Fruit fly (Drosophila melanogaster) whole organism, embryonic: ENCODE data around the gene CG13067.

Experiments used
- Adf1 ChIP-seq: fragments of 200-800 bp; sonication (Bioruptor generic); IDR thresholded peaks from 2 replicates; pipeline ENCODE4 v1.3.6; 2022; ENCODE audit warnings: missing biosample characterization, missing genetic modification characterization
- Atf6 ChIP-seq: fragments of 200-800 bp; sonication (Bioruptor generic); IDR thresholded peaks from 2 replicates; pipeline ENCODE4 v1.3.6; 2022; ENCODE audit warnings: missing biosample characterization, missing genetic modification characterization
- CG10274 ChIP-seq: fragments of 200-800 bp; sonication (Bioruptor generic); optimal IDR thresholded peaks from 3 replicates; lab custom pipeline; 2017; ENCODE audit warnings: missing biosample characterization, mild to moderate bottlenecking, missing genetic modification characterization
- CG10979 ChIP-seq: fragments of 200-800 bp; sonication (Bioruptor generic); optimal IDR thresholded peaks from 2 replicates; lab custom pipeline; 2018; ENCODE audit warnings: missing biosample characterization, mild to moderate bottlenecking, missing genetic modification characterization, moderate library complexity
- CG12744 ChIP-seq: fragments of 200-800 bp; sonication (Bioruptor generic); optimal IDR thresholded peaks from 2 replicates; lab custom pipeline; 2016; ENCODE audit warnings: missing biosample characterization, missing genetic modification characterization
- CG12769 ChIP-seq: fragments of 200-800 bp; sonication (Bioruptor generic); optimal IDR thresholded peaks from 2 replicates; lab custom pipeline; 2019; ENCODE audit warnings: missing biosample characterization, mild to moderate bottlenecking, missing genetic modification characterization, moderate library complexity
- CG15073 ChIP-seq: fragments of 200-800 bp; sonication (Bioruptor generic); optimal IDR thresholded peaks from 2 replicates; lab custom pipeline; 2016; ENCODE audit warnings: missing biosample characterization, missing genetic modification characterization
- CG1647 ChIP-seq: fragments of 200-800 bp; sonication (Bioruptor generic); optimal IDR thresholded peaks from 3 replicates; lab custom pipeline; 2016; ENCODE audit warnings: missing biosample characterization, missing genetic modification characterization
- CG17359 ChIP-seq: fragments of 200-800 bp; sonication (Bioruptor generic); optimal IDR thresholded peaks from 3 replicates; lab custom pipeline; 2018; ENCODE audit warnings: missing biosample characterization, mild to moderate bottlenecking, missing genetic modification characterization, moderate library complexity
- CG17361 ChIP-seq: fragments of 200-800 bp; sonication (Bioruptor generic); IDR thresholded peaks from 3 replicates; pipeline ENCODE4 v1.3.6; 2022; ENCODE audit warnings: missing biosample characterization, missing genetic modification characterization
- CG18262 ChIP-seq: fragments of 200-800 bp; optimal IDR thresholded peaks from 3 replicates; lab custom pipeline; 2019; ENCODE audit warnings: missing biosample characterization, mild to moderate bottlenecking, missing genetic modification characterization, moderate library complexity
- CG18599 ChIP-seq: fragments of 200-800 bp; sonication (Bioruptor generic); optimal IDR thresholded peaks from 3 replicates; lab custom pipeline; 2017; ENCODE audit warnings: missing biosample characterization, missing genetic modification characterization, mild to moderate bottlenecking, moderate library complexity, missing genetic modification reagents
- CG18619 ChIP-seq: fragments of 200-800 bp; sonication (Bioruptor generic); optimal IDR thresholded peaks from 3 replicates; lab custom pipeline; 2017; ENCODE audit warnings: missing biosample characterization, mild to moderate bottlenecking, missing genetic modification characterization
- CG2875 ChIP-seq: fragments of 200-800 bp; sonication (Bioruptor generic); optimal IDR thresholded peaks from 2 replicates; lab custom pipeline; 2017; ENCODE audit warnings: missing biosample characterization, mild to moderate bottlenecking, missing genetic modification characterization, missing genetic modification reagents
- CG32767 ChIP-seq: fragments of 200-800 bp; sonication (Bioruptor generic); IDR thresholded peaks from 2 replicates; pipeline ENCODE4 v1.3.6; 2022; ENCODE audit warnings: missing biosample characterization, missing genetic modification characterization
- CG3847 ChIP-seq: fragments of 200-800 bp; sonication (Bioruptor generic); IDR thresholded peaks from 2 replicates; pipeline ENCODE4 v1.3.6; 2022; ENCODE audit warnings: missing biosample characterization, missing genetic modification characterization
- CG4617 ChIP-seq: fragments of 200-800 bp; sonication (Bioruptor generic); optimal IDR thresholded peaks from 3 replicates; lab custom pipeline; 2016; ENCODE audit warnings: missing biosample characterization, missing genetic modification characterization, borderline replicate concordance
- CG5245 ChIP-seq: fragments of 200-800 bp; sonication (Bioruptor generic); optimal IDR thresholded peaks from 3 replicates; lab custom pipeline; 2016; ENCODE audit warnings: missing biosample characterization, missing genetic modification characterization
- CG7372 ChIP-seq: fragments of 200-800 bp; sonication (Bioruptor generic); IDR thresholded peaks from 2 replicates; pipeline ENCODE4 v1.3.6; 2022; ENCODE audit warnings: missing biosample characterization, missing genetic modification characterization
- CG7839 ChIP-seq: fragments of 200-800 bp; sonication (Bioruptor generic); optimal IDR thresholded peaks from 3 replicates; lab custom pipeline; 2018; ENCODE audit warnings: missing biosample characterization, mild to moderate bottlenecking, missing genetic modification characterization, moderate library complexity
- CG7928 ChIP-seq: fragments of 200-800 bp; sonication (Bioruptor generic); optimal IDR thresholded peaks from 2 replicates; lab custom pipeline; 2017; ENCODE audit warnings: missing biosample characterization, mild to moderate bottlenecking, missing genetic modification characterization
- Doc3 ChIP-seq: fragments of 200-800 bp; sonication (Bioruptor generic); IDR thresholded peaks from 3 replicates; pipeline ENCODE4 v1.3.6; 2022; ENCODE audit warnings: missing biosample characterization, missing genetic modification characterization; ENCODE audit not compliant: partially characterized antibody
- ERR ChIP-seq: fragments of 200-800 bp; sonication (Bioruptor generic); optimal IDR thresholded peaks from 2 replicates; lab custom pipeline; 2016; ENCODE audit warnings: missing biosample characterization, missing genetic modification characterization
- Eip74EF ChIP-seq, 2 experiments: fragments of 200-800 bp in 1 of 2; fragments of >200 bp in 1 of 2; sonication (Bioruptor generic) in 1 of 2; optimal IDR thresholded peaks; 2 replicates each; lab custom pipeline; 2017 to 2019; ENCODE audit warnings: missing biosample characterization in 2 of 2, missing genetic modification characterization in 2 of 2, mild to moderate bottlenecking in 1 of 2, moderate library complexity in 1 of 2
- Ets65A ChIP-seq: fragments of 200-800 bp; sonication (Bioruptor generic); peaks from one replicate; lab custom pipeline; 2016; ENCODE audit warnings: missing biosample characterization, missing genetic modification characterization
- Fer1 ChIP-seq: fragments of 200-800 bp; sonication (Bioruptor generic); optimal IDR thresholded peaks from 2 replicates; lab custom pipeline; 2017; ENCODE audit warnings: missing biosample characterization, mild to moderate bottlenecking, missing genetic modification characterization
- Gug ChIP-seq: fragments of 200-800 bp; sonication (Bioruptor generic); IDR thresholded peaks from 4 replicates; pipeline ENCODE4 v1.3.6; 2022; ENCODE audit warnings: missing biosample characterization, missing genetic modification characterization
- H15 ChIP-seq: fragments of 200-800 bp; sonication (Bioruptor generic); IDR thresholded peaks from 3 replicates; pipeline ENCODE4 v1.3.6; 2022; ENCODE audit warnings: missing biosample characterization, missing genetic modification characterization
- H2.0 ChIP-seq: fragments of 200-800 bp; sonication (Bioruptor generic); IDR thresholded peaks from 2 replicates; pipeline ENCODE4 v1.3.6; 2022; ENCODE audit warnings: missing biosample characterization, missing genetic modification characterization
- HmgZ ChIP-seq: fragments of 200-800 bp; sonication (Bioruptor generic); optimal IDR thresholded peaks from 2 replicates; lab custom pipeline; 2018; ENCODE audit warnings: missing biosample characterization, mild to moderate bottlenecking, missing genetic modification characterization
- Jarid2 ChIP-seq: fragments of 200-800 bp; sonication (Bioruptor generic); optimal IDR thresholded peaks from 3 replicates; lab custom pipeline; 2017; ENCODE audit warnings: mild to moderate bottlenecking, missing biosample characterization, missing genetic modification reagents, missing genetic modification characterization
- MESR4 ChIP-seq: fragments of 200-800 bp; sonication (Bioruptor generic); optimal IDR thresholded peaks from 2 replicates; lab custom pipeline; 2018; ENCODE audit warnings: missing biosample characterization, mild to moderate bottlenecking, missing genetic modification characterization, moderate library complexity
- NFAT ChIP-seq: fragments of 200-800 bp; sonication (Bioruptor generic); IDR thresholded peaks from 2 replicates; pipeline ENCODE4 v1.3.6; 2022; ENCODE audit warnings: missing biosample characterization, missing genetic modification characterization
- Neu2 ChIP-seq: fragments of 200-800 bp; sonication (Bioruptor generic); optimal IDR thresholded peaks from 3 replicates; lab custom pipeline; 2016; ENCODE audit warnings: missing biosample characterization, missing genetic modification characterization, borderline replicate concordance
- Oaz ChIP-seq: fragments of 200-800 bp; sonication (Bioruptor generic); IDR thresholded peaks from 2 replicates; pipeline ENCODE4 v1.3.6; 2022; ENCODE audit warnings: missing biosample characterization, missing genetic modification characterization
- bcd ChIP-seq: fragments of 200-800 bp; sonication (Bioruptor generic); optimal IDR thresholded peaks from 2 replicates; lab custom pipeline; 2017; ENCODE audit warnings: missing biosample characterization, mild to moderate bottlenecking, missing genetic modification characterization
- bigmax ChIP-seq: fragments of 200-800 bp; sonication (Bioruptor generic); optimal IDR thresholded peaks from 2 replicates; lab custom pipeline; 2018; ENCODE audit warnings: missing biosample characterization, mild to moderate bottlenecking, missing genetic modification characterization
- br ChIP-seq: fragments of >200 bp; optimal IDR thresholded peaks from 2 replicates; lab custom pipeline; 2017
- cad ChIP-seq: fragments of >200 bp; optimal IDR thresholded peaks from 2 replicates; lab custom pipeline; 2017; ENCODE audit warnings: missing biosample characterization, missing genetic modification characterization
- cas ChIP-seq: fragments of 200-800 bp; sonication (Bioruptor generic); IDR thresholded peaks from 2 replicates; pipeline ENCODE4 v1.3.6; 2022; ENCODE audit warnings: missing biosample characterization, missing genetic modification characterization
- caup ChIP-seq: fragments of 200-800 bp; sonication (Bioruptor generic); optimal IDR thresholded peaks from 3 replicates; lab custom pipeline; 2017; ENCODE audit warnings: missing biosample characterization, mild to moderate bottlenecking, missing genetic modification characterization, moderate library complexity; ENCODE audit not compliant: severe bottlenecking
- ci ChIP-seq: fragments of 200-800 bp; sonication (Bioruptor generic); IDR thresholded peaks from 3 replicates; pipeline ENCODE4 v1.3.6; 2022; ENCODE audit warnings: missing biosample characterization, missing genetic modification characterization
- ewg ChIP-seq: fragments of 200-800 bp; sonication (Bioruptor generic); optimal IDR thresholded peaks from 3 replicates; lab custom pipeline; 2017; ENCODE audit warnings: mild to moderate bottlenecking, missing biosample characterization, missing genetic modification reagents, missing genetic modification characterization
- exex ChIP-seq: fragments of 200-800 bp; sonication (Bioruptor generic); optimal IDR thresholded peaks from 4 replicates; lab custom pipeline; 2018; ENCODE audit warnings: missing biosample characterization, mild to moderate bottlenecking, missing genetic modification characterization, moderate library complexity
- gro ChIP-seq: fragments of 200-800 bp; sonication (Bioruptor generic); optimal IDR thresholded peaks from 2 replicates; lab custom pipeline; 2016; ENCODE audit warnings: missing biosample characterization, missing genetic modification characterization
- lov ChIP-seq, 2 experiments: fragments of 200-800 bp in 1 of 2; fragments of >200 bp in 1 of 2; sonication (Bioruptor generic) in 1 of 2; IDR thresholded peaks in 1 of 2; optimal IDR thresholded peaks in 1 of 2; 2 replicates in 1 of 2; 3 replicates in 1 of 2; pipeline versions ENCODE4 v1.3.6 to Lab custom; 2017 to 2022; ENCODE audit warnings: missing biosample characterization in 1 of 2, missing genetic modification characterization in 1 of 2
- nau ChIP-seq: fragments of 200-800 bp; sonication (Bioruptor generic); optimal IDR thresholded peaks from 3 replicates; lab custom pipeline; 2017; ENCODE audit warnings: missing biosample characterization, mild to moderate bottlenecking, missing genetic modification characterization, missing genetic modification reagents
- pzg ChIP-seq: fragments of 200-800 bp; sonication (Bioruptor generic); optimal IDR thresholded peaks from 3 replicates; lab custom pipeline; 2018; ENCODE audit warnings: missing biosample characterization, mild to moderate bottlenecking, missing genetic modification characterization, moderate library complexity
- salm ChIP-seq: fragments of 200-800 bp; sonication (Bioruptor generic); optimal IDR thresholded peaks from 2 replicates; lab custom pipeline; 2018; ENCODE audit warnings: missing biosample characterization, mild to moderate bottlenecking, missing genetic modification characterization

Gene CG13067

DNA sequence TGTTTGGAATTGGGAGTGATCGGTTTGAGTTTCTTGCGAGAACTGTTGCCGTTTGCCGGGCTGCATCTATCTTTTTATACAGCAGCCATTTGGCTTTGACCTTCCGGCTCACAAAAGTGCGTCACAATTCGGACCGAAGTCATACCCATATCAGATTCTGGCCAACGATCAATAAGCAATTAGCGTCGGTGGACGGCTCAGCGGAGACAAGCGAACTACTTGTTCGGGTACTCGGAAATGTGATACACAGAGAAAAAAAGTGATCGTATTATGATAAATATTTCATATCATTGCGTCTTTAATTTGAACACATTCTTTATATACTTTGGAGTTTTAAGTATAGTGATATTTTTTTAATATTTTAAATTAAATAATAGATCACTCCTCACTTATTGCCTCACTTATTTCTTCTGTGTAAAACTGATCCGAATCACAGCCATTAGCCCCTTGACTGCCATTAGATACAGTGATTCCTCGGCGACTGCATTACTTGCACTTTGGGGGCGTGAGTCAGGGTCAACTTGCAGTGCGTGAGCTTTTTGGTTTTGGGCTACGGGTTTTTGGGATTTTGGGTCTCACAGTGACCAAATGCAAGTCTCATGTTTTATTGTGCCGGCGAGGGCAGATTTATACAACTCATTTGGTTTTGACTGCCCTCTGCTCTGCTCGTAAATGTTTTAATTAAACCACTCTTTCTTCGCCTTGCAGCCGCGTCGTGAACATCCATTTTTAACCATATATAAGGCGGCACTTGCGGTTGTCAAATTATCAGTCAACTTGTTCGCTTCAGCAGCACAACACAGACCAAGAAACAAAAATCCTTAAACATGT, 35.0 kb downstream of the CG13067 start, which contains the start of the genes CG13043 and CG13063 (continued):
- TF ChIP-seq CG10274 (no peak), CG10979 (tag; lab: Kevin White, UChicago) (no peak), H15 (GFP tag; lab: Robert Waterston, UW) (no peak), CG12769 (tag; lab: Kevin White, UChicago) (no peak), CG18262 (no peak), CG2875 (GFP tag; lab: Kevin White, UChicago) (no peak), CG32767 (no peak), CG12744 (GFP tag; lab: Kevin White, UChicago) (no peak), H2.0 (GFP tag; lab: Robert Waterston, UW) (0 out of 2 replicates have a peak, but pooled peaks have one; percentile 17), CG17361 (GFP tag; lab: Robert Waterston, UW) (no peak), nau (GFP tag; lab: Kevin White, UChicago) (no peak), bigmax (GFP tag; lab: Kevin White, UChicago) (no peak), bcd (GFP tag; lab: Kevin White, UChicago) (no peak), NFAT (GFP tag; lab: Robert Waterston, UW) (no peak), lov (optimal IDR thresholded peaks at IDR 0.05; lab: Kevin White, UChicago) (no peak), lov (GFP tag; IDR thresholded peaks at IDR 0.05; lab: Robert Waterston, UW) (no peak), CG5245 (GFP tag; lab: Kevin White, UChicago) (no peak), MESR4 (GFP tag; lab: Kevin White, UChicago) (no peak), ci (GFP tag; lab: Robert Waterston, UW) (0 out of 3 replicates have a peak, but pooled peaks have one; percentile 32), br (lab: Kevin White, UChicago) (no peak), gro (GFP tag; lab: Kevin White, UChicago) (no peak), CG7839 (peak; percentile 26), CG7928 (GFP tag; lab: Kevin White, UChicago) (no peak), exex (tag; lab: Kevin White, UChicago) (no peak), Jarid2 (GFP tag; lab: Kevin White, UChicago) (no peak), cas (no peak), cad (GFP tag; lab: Kevin White, UChicago) (no peak), CG17359 (tag; lab: Kevin White, UChicago) (no peak), Atf6 (GFP tag; lab: Robert Waterston, UW) (peak; percentile 15; the same call in 1 of the 2 replicates), CG18619 (no peak), salm (tag; lab: Kevin White, UChicago) (no peak), ewg (GFP tag; lab: Kevin White, UChicago) (no peak), Oaz (GFP tag; lab: Robert Waterston, UW) (no peak), caup (GFP tag; lab: Kevin White, UChicago) (no peak), Fer1 (GFP tag; lab: Kevin White, UChicago) (no peak), HmgZ (tag; lab: Kevin White, UChicago) (no peak), CG7372 (GFP tag; lab: Robert Waterston, UW) (no peak), CG4617 (no peak), Ets65A (GFP tag; lab: Kevin White, UChicago) (no peak), Eip74EF (GFP tag; optimal IDR thresholded peaks at IDR 0.05; lab: Kevin White, UChicago) (peak in 1 of 2 experiments; percentile 5), pzg (GFP tag; lab: Kevin White, UChicago) (no peak), ERR (no peak), CG3847 (GFP tag; lab: Robert Waterston, UW) (no peak), Doc3 (GFP tag; lab: Robert Waterston, UW) (no peak), CG1647 (no peak), Adf1 (GFP tag; lab: Robert Waterston, UW) (no peak), CG15073 (GFP tag; lab: Kevin White, UChicago) (no peak), CG18599 (no peak), Gug (GFP tag; lab: Robert Waterston, UW) (no peak), Neu2 (GFP tag; lab: Kevin White, UChicago) (no peak)
